Worm (Caenorhabditis elegans): ENCODE data around the gene nhr-7.

Gene nhr-7

ce11 chrIV:11235755-11236154, 35.4 kb downstream of the nhr-7 start:
- peak; percentile 49 for TF ChIP-seq lin-14 (GFP tag; optimal IDR thresholded peaks at IDR 0.05)
- no peak for TF ChIP-seq elt-2 (tag; optimal IDR thresholded peaks at IDR 0.05)

ce11 chrIV:11231376-11231775, 39.8 kb downstream of the nhr-7 start:
- no peak for TF ChIP-seq snpc-4 (tag; optimal IDR thresholded peaks at IDR 0.05)
- no peak for TF ChIP-seq hlh-17 (GFP tag; optimal IDR thresholded peaks at IDR 0.05; ENCODE audit: borderline replicate concordance)
- no peak for TF ChIP-seq mep-1 (tag; optimal IDR thresholded peaks at IDR 0.05)
- TF ChIP-seq rnt-1 (tag; optimal IDR thresholded peaks at IDR 0.05) = no peak
- no peak for TF ChIP-seq lin-15B (tag; optimal IDR thresholded peaks at IDR 0.05)
- no peak for TF ChIP-seq mdl-1 (tag; optimal IDR thresholded peaks at IDR 0.05)
- TF ChIP-seq hlh-4 (tag; optimal IDR thresholded peaks at IDR 0.05) = no peak
- no peak for TF ChIP-seq hpl-2 (GFP tag; optimal IDR thresholded peaks at IDR 0.05)
- no peak for TF ChIP-seq ceh-82 (tag; optimal IDR thresholded peaks at IDR 0.05)
- TF ChIP-seq aha-1 (tag; optimal IDR thresholded peaks at IDR 0.05) = no peak

- TF ChIP-seq ets-5 (GFP tag; IDR thresholded peaks at IDR 0.05) (no peak), nhr-12 (tag; optimal IDR thresholded peaks at IDR 0.05) (no peak), unc-30 (tag; optimal IDR thresholded peaks at IDR 0.05) (no peak), zag-1 (tag; optimal IDR thresholded peaks at IDR 0.05) (no peak), fkh-8 (tag; optimal IDR thresholded peaks at IDR 0.05) (no peak), nhr-20 (tag; optimal IDR thresholded peaks at IDR 0.05) (no peak), unc-62 (GFP tag; optimal IDR thresholded peaks at IDR 0.05) (no peak), C16A3.4 (tag; optimal IDR thresholded peaks at IDR 0.05) (no peak), tbx-2 (tag; optimal IDR thresholded peaks at IDR 0.05) (no peak), lir-3 (tag; optimal IDR thresholded peaks at IDR 0.05; ENCODE audit: poor library complexity) (no peak), nhr-71 (tag; optimal IDR thresholded peaks at IDR 0.05) (no peak), snpc-4 (tag; optimal IDR thresholded peaks at IDR 0.05) (no peak), ceh-90 (tag; optimal IDR thresholded peaks at IDR 0.05) (no peak), ceh-63 (GFP tag; optimal IDR thresholded peaks at IDR 0.05) (no peak), nhr-11 (tag; optimal IDR thresholded peaks at IDR 0.05) (no peak)
These were observed 41.1 kb downstream of the nhr-7 start, which contains the start of gene best-7 for ce11 chrIV:11230069-11230468. Gene best-7 (minus strand): TSS chrIV:11230307.

ce11 chrIV:11229013-11229412, 42.1 kb downstream of the nhr-7 start:
- TF ChIP-seq nhr-77 (tag; optimal IDR thresholded peaks at IDR 0.05) (no peak), efl-1 (optimal IDR thresholded peaks at IDR 0.05) (no peak), efl-1 (GFP tag; optimal IDR thresholded peaks at IDR 0.05 in 1 of 2) (peak in 1 of 2 experiments; percentile 78), mep-1 (tag; optimal IDR thresholded peaks at IDR 0.05) (no peak), Y116A8C.19 (tag; optimal IDR thresholded peaks at IDR 0.05; ENCODE audit: borderline replicate concordance) (no peak), ceh-82 (tag; optimal IDR thresholded peaks at IDR 0.05) (no peak), pax-3 (tag; optimal IDR thresholded peaks at IDR 0.05) (no peak)

ce11 chrIV:11226545-11226944, 44.6 kb downstream of the nhr-7 start:
- no peak for TF ChIP-seq hlh-4 (tag; optimal IDR thresholded peaks at IDR 0.05)
- TF ChIP-seq dsc-1 (tag; optimal IDR thresholded peaks at IDR 0.05) = no peak
- no peak for TF ChIP-seq zip-4 (GFP tag; optimal IDR thresholded peaks at IDR 0.05)
- no peak for TF ChIP-seq irx-1 (tag; optimal IDR thresholded peaks at IDR 0.05)
- no peak for TF ChIP-seq ceh-82 (tag; optimal IDR thresholded peaks at IDR 0.05)
- no peak for TF ChIP-seq alr-1 (tag; optimal IDR thresholded peaks at IDR 0.05; ENCODE audit: borderline replicate concordance)
- no peak for TF ChIP-seq ztf-4 (tag; optimal IDR thresholded peaks at IDR 0.05)
- no peak for TF ChIP-seq hpl-2 (GFP tag; optimal IDR thresholded peaks at IDR 0.05)
- no peak for TF ChIP-seq pax-3 (tag; optimal IDR thresholded peaks at IDR 0.05)
